Fruit fly (Drosophila melanogaster) whole organism, embryonic: ENCODE measurements around the gene Rab5.

ENCODE experiments used
- Asciz ChIP-seq: fragments of 200-800 bp; sonication (Bioruptor generic); optimal IDR thresholded peaks from 2 replicates; lab custom pipeline; 2017; ENCODE audit warnings: missing biosample characterization, mild to moderate bottlenecking, missing genetic modification characterization, missing genetic modification reagents
- BtbVII ChIP-seq: fragments of 200-800 bp; sonication (Bioruptor generic); optimal IDR thresholded peaks from 3 replicates; lab custom pipeline; 2017; ENCODE audit warnings: missing biosample characterization, mild to moderate bottlenecking, missing genetic modification characterization
- CG11085 ChIP-seq: fragments of 200-800 bp; sonication (Bioruptor generic); IDR thresholded peaks from 2 replicates; pipeline ENCODE4 v1.3.6; 2022; ENCODE audit warnings: missing biosample characterization, missing genetic modification characterization
- CG11695 ChIP-seq: fragments of 200-800 bp; sonication (Bioruptor generic); IDR thresholded peaks from 3 replicates; pipeline ENCODE4 v1.3.6; 2022; ENCODE audit warnings: missing biosample characterization, missing genetic modification characterization
- CG11723 ChIP-seq: fragments of 200-800 bp; sonication (Bioruptor generic); optimal IDR thresholded peaks from 2 replicates; lab custom pipeline; 2017; ENCODE audit warnings: missing biosample characterization, mild to moderate bottlenecking, missing genetic modification characterization
- CG15479 ChIP-seq: fragments of 200-800 bp; sonication (Bioruptor generic); optimal IDR thresholded peaks from 3 replicates; lab custom pipeline; 2019; ENCODE audit warnings: missing biosample characterization, mild to moderate bottlenecking, missing genetic modification characterization, moderate library complexity
- CG18262 ChIP-seq: fragments of 200-800 bp; optimal IDR thresholded peaks from 3 replicates; lab custom pipeline; 2019; ENCODE audit warnings: missing biosample characterization, mild to moderate bottlenecking, missing genetic modification characterization, moderate library complexity
- CG2116 ChIP-seq: fragments of 200-800 bp; sonication (Bioruptor generic); optimal IDR thresholded peaks from 3 replicates; lab custom pipeline; 2018; ENCODE audit warnings: missing biosample characterization, mild to moderate bottlenecking, missing genetic modification characterization
- CG3065 ChIP-seq: fragments of 200-800 bp; sonication (Bioruptor generic); optimal IDR thresholded peaks from 2 replicates; lab custom pipeline; 2016; ENCODE audit warnings: missing biosample characterization, missing genetic modification characterization
- CG33213 ChIP-seq: fragments of 200-800 bp; sonication (Bioruptor generic); optimal IDR thresholded peaks from 3 replicates; lab custom pipeline; 2016; ENCODE audit warnings: missing biosample characterization, missing genetic modification characterization
- CG34422 ChIP-seq: fragments of 200-800 bp; sonication (Bioruptor generic); IDR thresholded peaks from 3 replicates; pipeline ENCODE4 v1.3.6; 2022; ENCODE audit warnings: missing biosample characterization, missing genetic modification characterization
- Deaf1 ChIP-seq: fragments of 200-800 bp; optimal IDR thresholded peaks from 3 replicates; lab custom pipeline; 2019; ENCODE audit warnings: missing biosample characterization, mild to moderate bottlenecking, missing genetic modification characterization, moderate library complexity
- Dip3 ChIP-seq: fragments of 200-800 bp; sonication (Bioruptor generic); optimal IDR thresholded peaks from 3 replicates; lab custom pipeline; 2016; ENCODE audit warnings: missing biosample characterization, missing genetic modification characterization
- Dll ChIP-seq: fragments of 200-800 bp; sonication (Bioruptor generic); IDR thresholded peaks from 4 replicates; pipeline ENCODE4 v1.3.6; 2022; ENCODE audit warnings: missing biosample characterization, missing genetic modification characterization; ENCODE audit not compliant: partially characterized antibody
- E2f1 ChIP-seq: fragments of 200-800 bp; sonication (Bioruptor generic); IDR thresholded peaks from 2 replicates; pipeline ENCODE4 v1.3.6; 2022; ENCODE audit warnings: missing biosample characterization, missing genetic modification characterization
- Eip74EF ChIP-seq, 2 experiments: fragments of 200-800 bp in 1 of 2; fragments of >200 bp in 1 of 2; sonication (Bioruptor generic) in 1 of 2; optimal IDR thresholded peaks; 2 replicates each; lab custom pipeline; 2017 to 2019; ENCODE audit warnings: missing biosample characterization in 2 of 2, missing genetic modification characterization in 2 of 2, mild to moderate bottlenecking in 1 of 2, moderate library complexity in 1 of 2
- HHEX ChIP-seq: fragments of 200-800 bp; sonication (Bioruptor generic); optimal IDR thresholded peaks from 3 replicates; lab custom pipeline; 2017; ENCODE audit warnings: missing biosample characterization, mild to moderate bottlenecking, missing genetic modification characterization, missing genetic modification reagents
- Max ChIP-seq: fragments of 200-800 bp; sonication (Bioruptor generic); optimal IDR thresholded peaks from 2 replicates; lab custom pipeline; 2016; ENCODE audit warnings: missing biosample characterization, mild to moderate bottlenecking, missing genetic modification characterization
- Nf-YC ChIP-seq: fragments of 200-800 bp; optimal IDR thresholded peaks from 3 replicates; lab custom pipeline; 2019; ENCODE audit warnings: missing biosample characterization, mild to moderate bottlenecking, missing genetic modification characterization, moderate library complexity
- NfI ChIP-seq: fragments of 200-800 bp; sonication (Bioruptor generic); optimal IDR thresholded peaks from 3 replicates; lab custom pipeline; 2018; ENCODE audit warnings: missing biosample characterization, mild to moderate bottlenecking, missing genetic modification characterization, moderate library complexity
- PHDP ChIP-seq: fragments of 200-800 bp; sonication (Bioruptor generic); optimal IDR thresholded peaks from 3 replicates; lab custom pipeline; 2018; ENCODE audit warnings: missing biosample characterization, mild to moderate bottlenecking, missing genetic modification characterization, moderate library complexity
- Six4 ChIP-seq: fragments of 200-800 bp; sonication (Bioruptor generic); optimal IDR thresholded peaks from 2 replicates; lab custom pipeline; 2016; ENCODE audit warnings: missing biosample characterization, missing genetic modification characterization
- YL-1 ChIP-seq: fragments of 200-800 bp; sonication (Bioruptor generic); optimal IDR thresholded peaks from 3 replicates; lab custom pipeline; 2017; ENCODE audit warnings: missing biosample characterization, mild to moderate bottlenecking, missing genetic modification characterization
- ato ChIP-seq: fragments of 200-800 bp; sonication (Bioruptor generic); IDR thresholded peaks from 2 replicates; pipeline ENCODE4 v1.3.6; 2022; ENCODE audit warnings: missing biosample characterization, missing genetic modification characterization; ENCODE audit not compliant: partially characterized antibody
- cad ChIP-seq: fragments of >200 bp; optimal IDR thresholded peaks from 2 replicates; lab custom pipeline; 2017; ENCODE audit warnings: missing biosample characterization, missing genetic modification characterization
- cato ChIP-seq: fragments of 200-800 bp; sonication (Bioruptor generic); optimal IDR thresholded peaks from 2 replicates; lab custom pipeline; 2016; ENCODE audit warnings: missing biosample characterization, missing genetic modification characterization, borderline replicate concordance
- cg ChIP-seq: fragments of 200-800 bp; sonication (Bioruptor generic); optimal IDR thresholded peaks from 3 replicates; lab custom pipeline; 2019; ENCODE audit warnings: missing biosample characterization, mild to moderate bottlenecking, missing genetic modification characterization, moderate library complexity
- corto ChIP-seq: fragments of 200-800 bp; sonication (Bioruptor generic); optimal IDR thresholded peaks from 2 replicates; lab custom pipeline; 2016; ENCODE audit warnings: missing biosample characterization, mild to moderate bottlenecking, missing genetic modification characterization, moderate library complexity
- crc ChIP-seq: fragments of 200-800 bp; sonication (Bioruptor generic); optimal IDR thresholded peaks from 2 replicates; lab custom pipeline; 2016; ENCODE audit warnings: missing biosample characterization, missing genetic modification characterization
- dati ChIP-seq: fragments of 200-800 bp; sonication (Bioruptor generic); IDR thresholded peaks from 2 replicates; pipeline ENCODE4 v1.3.6; 2022; ENCODE audit warnings: missing biosample characterization, missing genetic modification characterization
- dmrt11E ChIP-seq: fragments of 200-800 bp; sonication (Bioruptor generic); optimal IDR thresholded peaks from 3 replicates; lab custom pipeline; 2018; ENCODE audit warnings: missing biosample characterization, mild to moderate bottlenecking, missing genetic modification characterization, moderate library complexity
- fru ChIP-seq: fragments of >200 bp; optimal IDR thresholded peaks from 2 replicates; lab custom pipeline; 2017
- gce ChIP-seq: fragments of 200-800 bp; sonication (Bioruptor generic); IDR thresholded peaks from 3 replicates; pipeline ENCODE4 v1.3.6; 2022; ENCODE audit warnings: missing biosample characterization, missing genetic modification characterization
- gem ChIP-seq: fragments of 200-800 bp; sonication (Bioruptor generic); optimal IDR thresholded peaks from 2 replicates; lab custom pipeline; 2019; ENCODE audit warnings: missing biosample characterization, mild to moderate bottlenecking, missing genetic modification characterization, moderate library complexity
- ken ChIP-seq: fragments of 200-800 bp; sonication (Bioruptor generic); IDR thresholded peaks from 3 replicates; pipeline ENCODE4 v1.3.6; 2022; ENCODE audit warnings: missing biosample characterization, missing genetic modification characterization
- lab ChIP-seq: fragments of 200-800 bp; sonication (Bioruptor generic); optimal IDR thresholded peaks from 3 replicates; lab custom pipeline; 2017; ENCODE audit warnings: missing biosample characterization, missing genetic modification characterization, mild to moderate bottlenecking, moderate library complexity, missing genetic modification reagents
- lov ChIP-seq, 2 experiments: fragments of 200-800 bp in 1 of 2; fragments of >200 bp in 1 of 2; sonication (Bioruptor generic) in 1 of 2; IDR thresholded peaks in 1 of 2; optimal IDR thresholded peaks in 1 of 2; 2 replicates in 1 of 2; 3 replicates in 1 of 2; pipeline versions ENCODE4 v1.3.6 to Lab custom; 2017 to 2022; ENCODE audit warnings: missing biosample characterization in 1 of 2, missing genetic modification characterization in 1 of 2
- mld ChIP-seq: fragments of 200-800 bp; sonication (Bioruptor generic); IDR thresholded peaks from 3 replicates; pipeline ENCODE4 v1.3.6; 2022; ENCODE audit warnings: missing biosample characterization, missing genetic modification characterization; ENCODE audit not compliant: partially characterized antibody
- onecut ChIP-seq: fragments of 200-800 bp; sonication (Bioruptor generic); IDR thresholded peaks from 2 replicates; pipeline ENCODE4 v1.3.6; 2022; ENCODE audit warnings: missing biosample characterization, missing genetic modification characterization
- peb ChIP-seq: fragments of 200-800 bp; sonication (Bioruptor generic); IDR thresholded peaks from 2 replicates; pipeline ENCODE4 v1.3.6; 2022; ENCODE audit warnings: missing biosample characterization, missing genetic modification characterization
- prd ChIP-seq, 3 experiments: fragments of >200 bp in 2 of 3; fragments of 200-800 bp in 1 of 3; sonication (Bioruptor generic) in 1 of 3; optimal IDR thresholded peaks in 2 of 3; IDR thresholded peaks in 1 of 3; 2 replicates in 2 of 3; 3 replicates in 1 of 3; pipeline versions ENCODE4 v1.3.6 to Lab custom; 2017 to 2022; ENCODE audit warnings: missing biosample characterization in 1 of 3, missing genetic modification characterization in 1 of 3
- rib ChIP-seq: fragments of 200-800 bp; sonication (Bioruptor generic); IDR thresholded peaks from 2 replicates; pipeline ENCODE4 v1.3.6; 2022; ENCODE audit warnings: missing biosample characterization, missing genetic modification characterization
- schlank ChIP-seq: fragments of 200-800 bp; sonication (Bioruptor generic); optimal IDR thresholded peaks from 2 replicates; lab custom pipeline; 2018; ENCODE audit warnings: missing biosample characterization, mild to moderate bottlenecking, missing genetic modification characterization
- sens ChIP-seq: fragments of 200-800 bp; sonication (Bioruptor generic); peaks from one replicate; lab custom pipeline; 2016; ENCODE audit warnings: missing biosample characterization, missing genetic modification characterization
- sr ChIP-seq: fragments of 200-800 bp; sonication (Bioruptor generic); IDR thresholded peaks from 3 replicates; pipeline ENCODE4 v1.3.6; 2022; ENCODE audit warnings: missing biosample characterization, missing genetic modification characterization
- trem ChIP-seq: fragments of 200-800 bp; optimal IDR thresholded peaks from 3 replicates; lab custom pipeline; 2019; ENCODE audit warnings: missing biosample characterization, mild to moderate bottlenecking, missing genetic modification characterization, moderate library complexity
- ttk ChIP-seq: fragments of 200-800 bp; sonication (Bioruptor generic); IDR thresholded peaks from 2 replicates; pipeline ENCODE4 v2.1.2; 2022; ENCODE audit warnings: missing biosample characterization, missing genetic modification characterization

Gene Rab5

DNA sequence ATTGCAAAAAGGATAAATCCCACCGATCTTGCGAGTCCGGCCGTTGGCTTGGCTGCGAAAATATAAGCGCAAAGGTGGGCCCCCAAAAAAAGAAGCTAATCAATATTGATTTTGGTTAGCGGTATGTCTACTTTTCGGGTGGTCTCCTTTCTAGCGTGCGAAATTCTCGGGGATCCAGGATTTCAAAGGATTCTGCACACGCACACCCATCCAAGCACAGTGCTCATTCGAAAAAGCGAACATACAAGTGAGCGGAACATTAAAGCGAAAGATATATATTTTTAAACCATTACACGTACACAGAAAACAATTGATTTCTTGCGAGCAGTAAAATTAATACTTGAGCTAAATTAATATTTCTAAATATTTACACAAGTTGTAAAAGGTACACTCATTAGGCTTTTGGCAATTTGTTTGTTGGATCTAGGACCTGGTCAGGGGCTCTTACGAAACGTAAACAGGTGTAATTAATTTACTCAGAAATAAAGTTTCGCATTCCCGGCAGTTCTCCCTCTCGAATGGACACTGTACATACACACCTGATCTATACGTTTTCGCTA lies 662 bp upstream of the Rab5 start (continued):
- TF ChIP-seq cg (GFP tag; lab: Kevin White, UChicago), result peak; percentile 47
- no peak for TF ChIP-seq peb (GFP tag; lab: Robert Waterston, UW)
- TF ChIP-seq cato (GFP tag; lab: Kevin White, UChicago), result no peak
- no peak for TF ChIP-seq gem (tag; lab: Kevin White, UChicago)
- 0 out of 3 replicates have a peak, but pooled peaks have one; percentile 19 for TF ChIP-seq CG34422 (GFP tag; lab: Robert Waterston, UW)
- 0 out of 3 replicates have a peak, but pooled peaks have one; percentile 12 for TF ChIP-seq gce
- no peak for TF ChIP-seq Max (GFP tag; lab: Kevin White, UChicago)
- peak; percentile 11 for TF ChIP-seq CG18262 (tag; lab: Kevin White, UChicago)
- no peak for TF ChIP-seq schlank (tag; lab: Kevin White, UChicago)
- peak; percentile 80 for TF ChIP-seq sens (GFP tag; lab: Kevin White, UChicago)
- TF ChIP-seq BtbVII (GFP tag; lab: Kevin White, UChicago), result peak; percentile 41
- TF ChIP-seq CG15479 (GFP tag; lab: Kevin White, UChicago), result peak; percentile 36
- TF ChIP-seq corto (GFP tag; lab: Kevin White, UChicago), result peak; percentile 2
- no peak for TF ChIP-seq Six4
- TF ChIP-seq onecut (GFP tag; lab: Robert Waterston, UW), result 0 out of 2 replicates have a peak, but pooled peaks have one; percentile 11
- TF ChIP-seq prd (optimal IDR thresholded peaks at IDR 0.05; lab: Kevin White, UChicago), result no peak
- peak; percentile 25; the same call in 1 of the 3 replicates for TF ChIP-seq prd (GFP tag; IDR thresholded peaks at IDR 0.05; lab: Robert Waterston, UW)
- no peak for TF ChIP-seq dmrt11E (tag; lab: Kevin White, UChicago)
- TF ChIP-seq, all 482 proteins: peak for 16

DNA sequence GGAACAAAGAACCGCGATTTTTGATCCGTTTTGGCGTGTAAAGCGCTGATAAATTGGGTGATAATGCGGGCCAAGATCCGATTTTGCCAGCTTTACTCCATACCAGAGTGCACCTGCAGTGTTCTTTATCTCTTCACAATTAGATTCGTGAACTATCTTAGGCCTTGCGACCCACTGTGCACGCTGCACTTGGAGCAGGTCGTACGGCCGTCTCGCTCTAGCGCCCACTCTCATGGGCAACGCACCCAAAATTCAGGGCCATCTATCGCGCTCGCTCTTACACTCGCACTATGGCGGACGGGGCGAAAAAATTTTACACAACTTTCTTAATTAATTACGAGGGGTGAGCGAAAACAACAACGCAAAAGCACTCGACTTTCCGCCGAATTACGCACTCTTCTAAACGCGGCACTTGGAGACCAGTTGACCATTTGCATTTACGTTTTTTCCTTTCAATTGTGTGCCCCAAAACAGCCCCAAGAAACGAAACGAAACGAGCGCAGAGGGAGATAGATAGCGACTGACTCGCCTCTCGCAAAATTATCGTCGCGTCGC lies 796 bp downstream of the Rab5 start:
- TF ChIP-seq ato (0 out of 2 replicates have a peak, but pooled peaks have one; percentile 20), lov (optimal IDR thresholded peaks at IDR 0.05; lab: Kevin White, UChicago) (no peak), lov (GFP tag; IDR thresholded peaks at IDR 0.05; lab: Robert Waterston, UW) (no peak), corto (GFP tag; lab: Kevin White, UChicago) (no peak), PHDP (tag; lab: Kevin White, UChicago) (no peak), Asciz (GFP tag; lab: Kevin White, UChicago) (no peak), CG2116 (GFP tag; lab: Kevin White, UChicago) (no peak), rib (GFP tag; lab: Robert Waterston, UW) (no peak), E2f1 (GFP tag; lab: Robert Waterston, UW) (no peak), lab (GFP tag; lab: Kevin White, UChicago) (peak; percentile 35), YL-1 (GFP tag; lab: Kevin White, UChicago) (peak; percentile 68), ken (peak; percentile 53; the same call in 1 of the 3 replicates), Dll (GFP tag; lab: Robert Waterston, UW) (0 out of 4 replicates have a peak, but pooled peaks have one; percentile 33), ttk (GFP tag; lab: Robert Waterston, UW) (no peak), CG3065 (GFP tag; lab: Kevin White, UChicago) (no peak), dati (no peak), Deaf1 (tag; lab: Kevin White, UChicago) (peak; percentile 60), Dip3 (no peak), crc (no peak), Nf-YC (tag; lab: Kevin White, UChicago) (peak; percentile 14), sr (GFP tag; lab: Robert Waterston, UW) (peak; percentile 39; the same call in 1 of the 3 replicates), cad (no peak), trem (tag; lab: Kevin White, UChicago) (no peak), CG11085 (GFP tag; lab: Robert Waterston, UW) (no peak), CG33213 (GFP tag; lab: Kevin White, UChicago) (no peak), CG11723 (GFP tag; lab: Kevin White, UChicago) (no peak), fru (lab: Kevin White, UChicago) (no peak), HHEX (no peak), CG11695 (GFP tag; lab: Robert Waterston, UW) (no peak), Eip74EF (GFP tag; optimal IDR thresholded peaks at IDR 0.05; lab: Kevin White, UChicago) (no peak), mld (GFP tag; lab: Robert Waterston, UW) (no peak), NfI (GFP tag; lab: Kevin White, UChicago) (no peak), CG18262 (tag; lab: Kevin White, UChicago) (no peak)
